Worm (Caenorhabditis elegans): ENCODE results near the gene F54F2.14.

DNA sequence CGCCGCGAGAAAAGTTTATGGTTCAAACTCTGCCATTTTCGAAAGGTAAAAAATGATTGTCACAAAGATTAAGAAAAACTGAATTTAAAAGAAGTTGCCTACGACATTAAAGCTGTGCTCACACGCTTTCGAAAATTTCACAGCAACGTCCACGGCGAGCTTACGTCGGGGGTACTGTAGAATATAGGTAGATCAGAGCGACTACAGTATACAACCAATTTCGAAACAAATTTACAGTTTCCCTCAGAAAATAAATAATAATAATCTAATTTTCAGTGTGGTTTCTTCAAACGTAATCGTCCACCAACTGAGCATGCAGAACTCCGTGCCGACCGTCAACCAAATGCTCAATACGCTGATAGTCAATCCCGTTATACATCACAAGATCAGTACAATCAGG lies 33.2 kb downstream of the F54F2.14 start:
- TF ChIP-seq dao-5 (tag; optimal IDR thresholded peaks at IDR 0.05) (no peak), him-1 (tag; optimal IDR thresholded peaks at IDR 0.05) (no peak)
